Fruit fly (Drosophila melanogaster) whole organism, embryonic: ENCODE measurements around the gene Sdic2.

ENCODE experiments used
- Aef1 ChIP-seq: fragments of 200-800 bp; sonication (Bioruptor generic); IDR thresholded peaks from 3 replicates; pipeline ENCODE4 v1.3.6; 2022; ENCODE audit warnings: missing biosample characterization, missing genetic modification characterization
- B-H2 ChIP-seq: fragments of 200-800 bp; sonication (Bioruptor generic); optimal IDR thresholded peaks from 2 replicates; lab custom pipeline; 2018; ENCODE audit warnings: missing biosample characterization, mild to moderate bottlenecking, missing genetic modification characterization
- BtbVII ChIP-seq: fragments of 200-800 bp; sonication (Bioruptor generic); optimal IDR thresholded peaks from 3 replicates; lab custom pipeline; 2017; ENCODE audit warnings: missing biosample characterization, mild to moderate bottlenecking, missing genetic modification characterization
- Bteb2 ChIP-seq: fragments of 200-800 bp; sonication (Bioruptor generic); optimal IDR thresholded peaks from 2 replicates; lab custom pipeline; 2016; ENCODE audit warnings: missing biosample characterization, missing genetic modification characterization
- CG10267 ChIP-seq: fragments of 200-800 bp; sonication (Bioruptor generic); optimal IDR thresholded peaks from 2 replicates; lab custom pipeline; 2018; ENCODE audit warnings: missing biosample characterization, mild to moderate bottlenecking, missing genetic modification characterization, moderate library complexity
- CG10274 ChIP-seq: fragments of 200-800 bp; sonication (Bioruptor generic); optimal IDR thresholded peaks from 3 replicates; lab custom pipeline; 2017; ENCODE audit warnings: missing biosample characterization, mild to moderate bottlenecking, missing genetic modification characterization
- CG11695 ChIP-seq: fragments of 200-800 bp; sonication (Bioruptor generic); IDR thresholded peaks from 3 replicates; pipeline ENCODE4 v1.3.6; 2022; ENCODE audit warnings: missing biosample characterization, missing genetic modification characterization
- CG11723 ChIP-seq: fragments of 200-800 bp; sonication (Bioruptor generic); optimal IDR thresholded peaks from 2 replicates; lab custom pipeline; 2017; ENCODE audit warnings: missing biosample characterization, mild to moderate bottlenecking, missing genetic modification characterization
- CG13296 ChIP-seq: fragments of 200-800 bp; sonication (Bioruptor generic); optimal IDR thresholded peaks from 3 replicates; lab custom pipeline; 2018; ENCODE audit warnings: missing biosample characterization, mild to moderate bottlenecking, missing genetic modification characterization
- CG13624 ChIP-seq: fragments of 200-800 bp; sonication (Bioruptor generic); optimal IDR thresholded peaks from 2 replicates; lab custom pipeline; 2016; ENCODE audit warnings: missing biosample characterization, missing genetic modification characterization
- CG17359 ChIP-seq: fragments of 200-800 bp; sonication (Bioruptor generic); optimal IDR thresholded peaks from 3 replicates; lab custom pipeline; 2018; ENCODE audit warnings: missing biosample characterization, mild to moderate bottlenecking, missing genetic modification characterization, moderate library complexity
- CG31365 ChIP-seq: fragments of 200-800 bp; sonication (Bioruptor generic); optimal IDR thresholded peaks from 2 replicates; lab custom pipeline; 2018; ENCODE audit warnings: missing biosample characterization, mild to moderate bottlenecking, missing genetic modification characterization
- CG3281 ChIP-seq: fragments of 200-800 bp; sonication (Bioruptor generic); optimal IDR thresholded peaks from 3 replicates; lab custom pipeline; 2017; ENCODE audit warnings: missing biosample characterization, mild to moderate bottlenecking, missing genetic modification characterization
- CG3838 ChIP-seq: fragments of 200-800 bp; sonication (Bioruptor generic); optimal IDR thresholded peaks from 3 replicates; lab custom pipeline; 2016; ENCODE audit warnings: missing biosample characterization, missing genetic modification characterization
- CG42726 ChIP-seq: fragments of 200-800 bp; sonication (Bioruptor generic); IDR thresholded peaks from 2 replicates; pipeline ENCODE4 v1.3.6; 2022; ENCODE audit warnings: missing biosample characterization, missing genetic modification characterization; ENCODE audit not compliant: partially characterized antibody
- CG9609 ChIP-seq: fragments of 200-800 bp; sonication (Bioruptor generic); optimal IDR thresholded peaks from 3 replicates; lab custom pipeline; 2016; ENCODE audit warnings: missing biosample characterization, missing genetic modification characterization
- CkIIα-i1 ChIP-seq: fragments of 200-800 bp; sonication (Bioruptor generic); IDR thresholded peaks from 2 replicates; pipeline ENCODE4 v1.3.6; 2022; ENCODE audit warnings: missing biosample characterization, missing genetic modification characterization
- HLHmδ ChIP-seq: fragments of 200-800 bp; sonication (Bioruptor generic); optimal IDR thresholded peaks from 2 replicates; lab custom pipeline; 2018; ENCODE audit warnings: missing biosample characterization, mild to moderate bottlenecking, missing genetic modification characterization, moderate library complexity
- NC2α ChIP-seq: fragments of 200-800 bp; sonication (Bioruptor generic); optimal IDR thresholded peaks from 2 replicates; lab custom pipeline; 2016; ENCODE audit warnings: missing biosample characterization, missing genetic modification characterization
- Nf-YB ChIP-seq: fragments of 200-800 bp; sonication (Bioruptor generic); optimal IDR thresholded peaks from 3 replicates; lab custom pipeline; 2019; ENCODE audit warnings: missing biosample characterization, mild to moderate bottlenecking, missing genetic modification characterization, moderate library complexity
- Ssrp ChIP-seq: fragments of 200-800 bp; sonication (Bioruptor generic); optimal IDR thresholded peaks from 2 replicates; lab custom pipeline; 2018; ENCODE audit warnings: missing biosample characterization, mild to moderate bottlenecking, missing genetic modification characterization, moderate library complexity
- ash1 ChIP-seq: fragments of 200-800 bp; sonication (Bioruptor generic); optimal IDR thresholded peaks from 2 replicates; lab custom pipeline; 2018; ENCODE audit warnings: missing biosample characterization, mild to moderate bottlenecking, missing genetic modification characterization
- az2 ChIP-seq: fragments of 200-800 bp; sonication (Bioruptor generic); optimal IDR thresholded peaks from 3 replicates; lab custom pipeline; 2016; ENCODE audit warnings: missing biosample characterization, missing genetic modification characterization
- bcd ChIP-seq: fragments of 200-800 bp; sonication (Bioruptor generic); optimal IDR thresholded peaks from 2 replicates; lab custom pipeline; 2017; ENCODE audit warnings: missing biosample characterization, mild to moderate bottlenecking, missing genetic modification characterization
- bigmax ChIP-seq: fragments of 200-800 bp; sonication (Bioruptor generic); optimal IDR thresholded peaks from 2 replicates; lab custom pipeline; 2018; ENCODE audit warnings: missing biosample characterization, mild to moderate bottlenecking, missing genetic modification characterization
- bowl ChIP-seq: fragments of 200-800 bp; sonication (Bioruptor generic); IDR thresholded peaks from 2 replicates; pipeline ENCODE4 v1.3.6; 2022; ENCODE audit warnings: missing biosample characterization, missing genetic modification characterization
- crc ChIP-seq: fragments of 200-800 bp; sonication (Bioruptor generic); optimal IDR thresholded peaks from 2 replicates; lab custom pipeline; 2016; ENCODE audit warnings: missing biosample characterization, missing genetic modification characterization
- dimm ChIP-seq: fragments of 200-800 bp; sonication (Bioruptor generic); IDR thresholded peaks from 2 replicates; pipeline ENCODE4 v1.3.6; 2022; ENCODE audit warnings: missing biosample characterization, missing genetic modification characterization
- dmrt99B ChIP-seq: fragments of 200-800 bp; sonication (Bioruptor generic); optimal IDR thresholded peaks from 2 replicates; lab custom pipeline; 2018; ENCODE audit warnings: missing biosample characterization, mild to moderate bottlenecking, missing genetic modification characterization, moderate library complexity
- esg ChIP-seq: fragments of 200-800 bp; sonication (Bioruptor generic); conservative IDR thresholded peaks from 2 replicates; pipeline ENCODE4 v1.3.6; 2022; ENCODE audit warnings: missing biosample characterization, missing genetic modification characterization
- ftz-f1 ChIP-seq: fragments of 200-800 bp; sonication (Bioruptor generic); optimal IDR thresholded peaks from 2 replicates; lab custom pipeline; 2016; ENCODE audit warnings: missing biosample characterization, missing genetic modification characterization
- gce ChIP-seq: fragments of 200-800 bp; sonication (Bioruptor generic); IDR thresholded peaks from 3 replicates; pipeline ENCODE4 v1.3.6; 2022; ENCODE audit warnings: missing biosample characterization, missing genetic modification characterization
- her ChIP-seq: fragments of 200-800 bp; sonication (Bioruptor generic); optimal IDR thresholded peaks from 2 replicates; lab custom pipeline; 2016; ENCODE audit warnings: missing biosample characterization, missing genetic modification characterization
- insv ChIP-seq, 2 experiments: fragments of 200-800 bp; sonication (Bioruptor generic); optimal IDR thresholded peaks; 3 replicates each; lab custom pipeline; 2016 to 2018; ENCODE audit warnings: missing biosample characterization in 2 of 2, missing genetic modification characterization in 2 of 2
- lab ChIP-seq: fragments of 200-800 bp; sonication (Bioruptor generic); optimal IDR thresholded peaks from 3 replicates; lab custom pipeline; 2017; ENCODE audit warnings: missing biosample characterization, missing genetic modification characterization, mild to moderate bottlenecking, moderate library complexity, missing genetic modification reagents
- mld ChIP-seq: fragments of 200-800 bp; sonication (Bioruptor generic); IDR thresholded peaks from 3 replicates; pipeline ENCODE4 v1.3.6; 2022; ENCODE audit warnings: missing biosample characterization, missing genetic modification characterization; ENCODE audit not compliant: partially characterized antibody
- oc ChIP-seq: fragments of 200-800 bp; sonication (Bioruptor generic); optimal IDR thresholded peaks from 2 replicates; lab custom pipeline; 2018; ENCODE audit warnings: missing biosample characterization, mild to moderate bottlenecking, missing genetic modification characterization, moderate library complexity
- pan ChIP-seq, 4 experiments: fragments of >200 bp in 3 of 4; fragments of 200-800 bp in 1 of 4; sonication (Bioruptor generic) in 1 of 4; optimal IDR thresholded peaks in 3 of 4; IDR thresholded peaks in 1 of 4; 2 replicates each; pipeline versions ENCODE4 v1.3.6 to Lab custom; 2017 to 2022; ENCODE audit warnings: missing biosample characterization in 2 of 4, missing genetic modification characterization in 2 of 4, mixed read lengths in 1 of 4
- psq ChIP-seq: fragments of 200-800 bp; sonication (Bioruptor generic); optimal IDR thresholded peaks from 2 replicates; lab custom pipeline; 2017; ENCODE audit warnings: missing biosample characterization, missing genetic modification characterization
- ranshi ChIP-seq: fragments of 200-800 bp; sonication (Bioruptor generic); IDR thresholded peaks from 2 replicates; pipeline ENCODE4 v1.3.6; 2022; ENCODE audit warnings: missing biosample characterization, missing genetic modification characterization
- row ChIP-seq: fragments of 200-800 bp; sonication (Bioruptor generic); IDR thresholded peaks from 3 replicates; pipeline ENCODE4 v1.3.6; 2022; ENCODE audit warnings: missing biosample characterization, missing genetic modification characterization
- scrt ChIP-seq: fragments of 200-800 bp; sonication (Bioruptor generic); optimal IDR thresholded peaks from 2 replicates; lab custom pipeline; 2018; ENCODE audit warnings: missing biosample characterization, mild to moderate bottlenecking, missing genetic modification characterization, moderate library complexity
- shn ChIP-seq: fragments of 200-800 bp; sonication (Bioruptor generic); optimal IDR thresholded peaks from 3 replicates; lab custom pipeline; 2016; ENCODE audit warnings: missing biosample characterization, missing genetic modification characterization
- slou ChIP-seq: fragments of 200-800 bp; sonication (Bioruptor generic); optimal IDR thresholded peaks from 3 replicates; lab custom pipeline; 2016; ENCODE audit warnings: missing biosample characterization, missing genetic modification characterization
- sob ChIP-seq: fragments of 200-800 bp; sonication (Bioruptor generic); IDR thresholded peaks from 2 replicates; pipeline ENCODE4 v1.3.6; 2022; ENCODE audit warnings: missing biosample characterization, missing genetic modification characterization
- trem ChIP-seq: fragments of 200-800 bp; optimal IDR thresholded peaks from 3 replicates; lab custom pipeline; 2019; ENCODE audit warnings: missing biosample characterization, mild to moderate bottlenecking, missing genetic modification characterization, moderate library complexity
- ttk ChIP-seq: fragments of 200-800 bp; sonication (Bioruptor generic); IDR thresholded peaks from 2 replicates; pipeline ENCODE4 v2.1.2; 2022; ENCODE audit warnings: missing biosample characterization, missing genetic modification characterization
- unpg ChIP-seq: fragments of 200-800 bp; sonication (Bioruptor generic); optimal IDR thresholded peaks from 3 replicates; lab custom pipeline; 2018; ENCODE audit warnings: missing biosample characterization, mild to moderate bottlenecking, missing genetic modification characterization, moderate library complexity
- vfl ChIP-seq: fragments of 200-800 bp; sonication (Bioruptor generic); optimal IDR thresholded peaks from 2 replicates; lab custom pipeline; 2016; ENCODE audit warnings: missing biosample characterization, missing genetic modification characterization
- zfh1 ChIP-seq: fragments of 200-800 bp; sonication (Bioruptor generic); IDR thresholded peaks from 3 replicates; pipeline ENCODE4 v1.3.6; 2022; ENCODE audit warnings: missing biosample characterization, missing genetic modification characterization

Sdic2 gene

DNA sequence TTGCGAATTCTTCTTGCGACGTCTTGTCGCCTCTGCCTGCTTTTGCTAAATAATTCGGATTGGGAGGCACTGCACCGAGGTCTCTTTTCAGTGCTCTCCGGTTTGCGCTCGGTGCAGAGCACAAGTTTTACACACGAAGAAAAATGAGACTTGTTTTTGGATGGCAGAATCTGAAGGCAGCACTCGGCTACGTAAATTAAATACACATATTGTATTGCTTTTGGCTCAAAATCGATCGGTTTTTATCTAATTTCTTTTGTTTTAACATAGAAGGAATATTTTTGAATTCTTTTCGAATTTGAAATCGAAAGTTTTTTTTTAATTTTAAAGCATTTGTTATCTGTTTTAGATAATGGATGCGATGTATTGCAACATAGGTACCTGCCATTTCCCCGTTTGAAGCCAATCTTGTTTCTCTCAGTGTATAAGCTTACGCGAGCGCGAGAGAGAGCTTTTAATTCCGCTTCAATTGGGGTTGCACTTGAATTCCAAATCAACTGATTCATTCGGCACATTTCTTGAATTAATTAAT lies 12.8 kb downstream of the Sdic2 start, which contains the start of gene AnxB10 (continued):
- peak; percentile 26 for TF ChIP-seq CG13624
- peak; percentile 59; the same call in 1 of the 3 replicates for TF ChIP-seq CG11695 (GFP tag; lab: Robert Waterston, UW)
- no peak for TF ChIP-seq CkIIα-i1 (GFP tag; lab: Robert Waterston, UW)
- no peak for TF ChIP-seq HLHmδ
- TF ChIP-seq crc (GFP tag; lab: Kevin White, UChicago): no peak
- TF ChIP-seq bigmax (GFP tag; lab: Kevin White, UChicago): no peak
- no peak for TF ChIP-seq gce (GFP tag; lab: Robert Waterston, UW)
- peak; percentile 41 for TF ChIP-seq scrt (GFP tag; lab: Kevin White, UChicago)
- peak; percentile 0 for TF ChIP-seq CG9609 (GFP tag; lab: Kevin White, UChicago)
- peak; percentile 61; the same call in 1 of the 2 replicates for TF ChIP-seq bowl (GFP tag; lab: Robert Waterston, UW)
- no peak for TF ChIP-seq B-H2 (GFP tag; lab: Kevin White, UChicago)
- peak; percentile 31 for TF ChIP-seq Ssrp (tag; lab: Kevin White, UChicago)
- no peak for TF ChIP-seq ftz-f1 (GFP tag; lab: Kevin White, UChicago)
- peak; percentile 74 for TF ChIP-seq CG13296 (GFP tag; lab: Kevin White, UChicago)
- no peak for TF ChIP-seq trem (tag; lab: Kevin White, UChicago)
- no peak for TF ChIP-seq psq (GFP tag; lab: Kevin White, UChicago)
- TF ChIP-seq ttk (GFP tag; lab: Robert Waterston, UW): peak; percentile 59
- no peak for TF ChIP-seq shn (GFP tag; lab: Kevin White, UChicago)
- TF ChIP-seq pan (optimal IDR thresholded peaks at IDR 0.05; lab: Kevin White, UChicago): no peak
- TF ChIP-seq pan (GFP tag; optimal IDR thresholded peaks at IDR 0.05 in 1 of 2, IDR thresholded peaks at IDR 0.05 in 1 of 2): peak in 1 of 2 experiments; percentile 66
- no peak for TF ChIP-seq CG3838 (GFP tag; lab: Kevin White, UChicago)
- TF ChIP-seq az2: peak; percentile 59
- no peak for TF ChIP-seq dimm
- peak; percentile 58 for TF ChIP-seq esg (GFP tag; lab: Robert Waterston, UW)
- TF ChIP-seq vfl (GFP tag; lab: Kevin White, UChicago): no peak
- TF ChIP-seq oc (tag; lab: Kevin White, UChicago): peak; percentile 22
- peak; percentile 56; the same call in 1 of the 2 replicates for TF ChIP-seq sob (GFP tag; lab: Robert Waterston, UW)
- peak; percentile 76 for TF ChIP-seq lab (GFP tag; lab: Kevin White, UChicago)
- peak; percentile 29 for TF ChIP-seq unpg (GFP tag; lab: Kevin White, UChicago)
- peak; percentile 75 for TF ChIP-seq bcd
- no peak for TF ChIP-seq CG42726 (GFP tag; lab: Robert Waterston, UW)
- no peak for TF ChIP-seq CG31365 (tag; lab: Kevin White, UChicago)
- peak; percentile 47; the same call in 2 of the 3 replicates for TF ChIP-seq Aef1
- TF ChIP-seq BtbVII (GFP tag; lab: Kevin White, UChicago): peak; percentile 46
- TF ChIP-seq insv (GFP tag; optimal IDR thresholded peaks at IDR 0.05; lab: Kevin White, UChicago): no peak
- TF ChIP-seq CG17359 (tag; lab: Kevin White, UChicago): peak; percentile 57
- TF ChIP-seq dmrt99B (tag; lab: Kevin White, UChicago): peak; percentile 79
- peak; percentile 26 for TF ChIP-seq CG11723 (GFP tag; lab: Kevin White, UChicago)
- TF ChIP-seq slou: no peak
- TF ChIP-seq CG10267 (tag; lab: Kevin White, UChicago): peak; percentile 46
- TF ChIP-seq mld: no peak
- TF ChIP-seq CG3281 (GFP tag; lab: Kevin White, UChicago): peak; percentile 75
- no peak for TF ChIP-seq ash1
- peak; percentile 34; the same call in 1 of the 2 replicates for TF ChIP-seq ranshi (GFP tag; lab: Robert Waterston, UW)
- TF ChIP-seq her (GFP tag; lab: Kevin White, UChicago): no peak
- TF ChIP-seq Bteb2 (GFP tag; lab: Kevin White, UChicago): no peak
- peak; percentile 11 for TF ChIP-seq Nf-YB (GFP tag; lab: Kevin White, UChicago)
- no peak for TF ChIP-seq NC2α (GFP tag; lab: Kevin White, UChicago)
- 0 out of 3 replicates have a peak, but pooled peaks have one; percentile 8 for TF ChIP-seq zfh1 (GFP tag; lab: Robert Waterston, UW)
- TF ChIP-seq row: peak; percentile 58
- TF ChIP-seq CG10274 (GFP tag; lab: Kevin White, UChicago): peak; percentile 14
